Worm (Caenorhabditis elegans) whole organism, young adult: ENCODE results near the gene srbc-33.

Source experiments
- B0261.1 ChIP-seq: sonication (generic microtip); optimal IDR thresholded peaks from 2 replicates; lab custom pipeline; 2016; ENCODE audit warnings: mild to moderate bottlenecking, missing genetic modification characterization, moderate library complexity, missing compliant biosample characterization
- Y53G8AR.9 ChIP-seq: fragments of 200-800 bp; sonication (Bioruptor generic); conservative IDR thresholded peaks from 2 replicates; pipeline ENCODE4 v1.3.6; 2022; ENCODE audit warnings: missing genetic modification reagents, missing genetic modification characterization, missing compliant biosample characterization
- ceh-58 ChIP-seq: fragments of 200-800 bp; sonication (Bioruptor generic); IDR thresholded peaks from 2 replicates; pipeline ENCODE4 v1.3.6; 2022; ENCODE audit warnings: missing genetic modification characterization, missing compliant biosample characterization
- ceh-79 ChIP-seq: sonication (generic microtip); optimal IDR thresholded peaks from 2 replicates; lab custom pipeline; 2017; ENCODE audit warnings: mild to moderate bottlenecking, missing genetic modification characterization, missing compliant biosample characterization
- gei-17 ChIP-seq: fragments of 200-800 bp; sonication (Bioruptor generic); optimal IDR thresholded peaks from 2 replicates; lab custom pipeline; 2018; ENCODE audit warnings: mild to moderate bottlenecking, missing genetic modification characterization, missing compliant biosample characterization
- nfya-1 ChIP-seq: sonication (generic microtip); optimal IDR thresholded peaks from 2 replicates; lab custom pipeline; 2017; ENCODE audit warnings: antibody characterized with exemption, missing compliant biosample characterization, missing genetic modification characterization, borderline replicate concordance; ENCODE audit not compliant: insufficient read depth
- nhr-179 ChIP-seq: sonication (generic microtip); optimal IDR thresholded peaks from 2 replicates; lab custom pipeline; 2016; ENCODE audit warnings: mild to moderate bottlenecking, missing genetic modification characterization, missing compliant biosample characterization
- repo-1 ChIP-seq: sonication (generic microtip); optimal IDR thresholded peaks from 2 replicates; lab custom pipeline; 2017; ENCODE audit warnings: mild to moderate bottlenecking, missing genetic modification characterization, missing compliant biosample characterization
- sdz-38 ChIP-seq: sonication (generic microtip); optimal IDR thresholded peaks from 2 replicates; lab custom pipeline; 2016; ENCODE audit warnings: missing genotype, missing genetic modification characterization, missing compliant biosample characterization

DNA sequence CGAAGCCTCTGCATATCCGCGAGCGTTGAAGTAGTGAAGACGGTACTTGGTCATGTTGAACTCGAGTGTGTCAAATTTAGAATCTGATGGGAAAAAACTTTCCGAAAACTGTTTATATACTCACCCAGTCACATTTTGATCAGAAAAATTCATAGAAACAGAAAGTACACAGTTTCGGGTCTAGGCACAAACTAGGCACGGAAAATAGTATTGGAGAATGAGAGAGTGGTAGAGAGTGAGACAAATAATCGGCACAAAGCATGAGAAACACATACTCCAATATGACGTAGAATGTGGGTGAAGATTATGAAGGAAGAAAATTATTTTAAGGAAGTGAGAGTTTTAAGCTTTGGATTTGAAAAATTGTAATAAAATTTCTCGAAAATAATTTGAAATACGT is 16.2 kb downstream of the srbc-33 start, which contains the start of gene gst-33:
- TF ChIP-seq Y53G8AR.9 (GFP tag; lab: Robert Waterston, UW) (no peak), repo-1 (no peak), gei-17 (GFP tag; lab: Kevin White, UChicago) (no peak), ceh-58 (GFP tag; lab: Robert Waterston, UW) (no peak), sdz-38 (tag; lab: Kevin White, UChicago) (no peak), ceh-79 (tag; lab: Kevin White, UChicago) (no peak), nfya-1 (no peak), nhr-179 (no peak), B0261.1 (tag; lab: Kevin White, UChicago) (no peak)
